Worm (Caenorhabditis elegans): Measurements from ENCODE around the gene T23F6.3.

T23F6.3 gene

ce11 chrIV:12719664-12720063 lies 4.9 kb downstream of the T23F6.3 start, which contains the start of gene idpp-7:
Gene idpp-7 (plus strand): TSS chrIV:12719964.
- TF ChIP-seq hlh-8 (tag; optimal IDR thresholded peaks at IDR 0.05) (no peak), K09A11.1 (tag; optimal IDR thresholded peaks at IDR 0.05; ENCODE audit: insufficient read depth) (no peak), T23F11.4 (GFP tag; optimal IDR thresholded peaks at IDR 0.05) (no peak), ceh-2 (tag; optimal IDR thresholded peaks at IDR 0.05) (no peak)

- no peak for TF ChIP-seq lin-11 (tag; optimal IDR thresholded peaks at IDR 0.05)
- no peak for TF ChIP-seq Y22D7AL.16 (tag; optimal IDR thresholded peaks at IDR 0.05)
- no peak for TF ChIP-seq ceh-18 (tag; optimal IDR thresholded peaks at IDR 0.05)
- no peak for TF ChIP-seq tbx-7 (tag; optimal IDR thresholded peaks at IDR 0.05)
Measured at ce11 chrIV:12717531-12717930, 7.0 kb downstream of the T23F6.3 start, which contains the start of gene C27D8.1. Gene C27D8.1 (plus strand): TSS chrIV:12717831.

ce11 chrIV:12715947-12716382 lies 8.6 kb downstream of the T23F6.3 start:
- peak; percentile 43 for TF ChIP-seq elt-2 (tag; optimal IDR thresholded peaks at IDR 0.05)
- TF ChIP-seq hlh-30 (tag; optimal IDR thresholded peaks at IDR 0.05; ENCODE audit: insufficient read depth), result peak; percentile 51
- TF ChIP-seq sox-4 (tag; optimal IDR thresholded peaks at IDR 0.05), result no peak

- TF ChIP-seq ceh-22 (tag; optimal IDR thresholded peaks at IDR 0.05), result no peak
- no peak for TF ChIP-seq nfya-1 (tag; optimal IDR thresholded peaks at IDR 0.05)
- TF ChIP-seq Y22D7AL.16 (tag; optimal IDR thresholded peaks at IDR 0.05), result no peak
- TF ChIP-seq ref-2 (tag; optimal IDR thresholded peaks at IDR 0.05), result no peak
- TF ChIP-seq tbx-7 (tag; optimal IDR thresholded peaks at IDR 0.05), result no peak
- no peak for TF ChIP-seq syd-9 (tag; optimal IDR thresholded peaks at IDR 0.05)
- no peak for TF ChIP-seq ceh-45 (GFP tag; IDR thresholded peaks at IDR 0.05)
- TF ChIP-seq sdc-2 (tag; optimal IDR thresholded peaks at IDR 0.05), result no peak
Measured at ce11 chrIV:12711644-12712043, 12.9 kb downstream of the T23F6.3 start, which contains the start of gene C27D8.3. Gene C27D8.3 (minus strand): TSS chrIV:12711744.

- TF ChIP-seq ceh-19 (GFP tag; optimal IDR thresholded peaks at IDR 0.05), result no peak
- TF ChIP-seq ahr-1 (tag; optimal IDR thresholded peaks at IDR 0.05), result no peak
- no peak for TF ChIP-seq ceh-2 (tag; optimal IDR thresholded peaks at IDR 0.05)
- TF ChIP-seq unc-42 (tag; optimal IDR thresholded peaks at IDR 0.05), result no peak
- TF ChIP-seq ceh-48 (tag; optimal IDR thresholded peaks at IDR 0.05), result no peak
- TF ChIP-seq lin-11 (tag; optimal IDR thresholded peaks at IDR 0.05), result no peak
- no peak for TF ChIP-seq ceh-18 (tag; optimal IDR thresholded peaks at IDR 0.05)
- no peak for TF ChIP-seq unc-3 (GFP tag; conservative IDR thresholded peaks at IDR 0.05)
- no peak for TF ChIP-seq unc-3 (tag; optimal IDR thresholded peaks at IDR 0.05)
- no peak for TF ChIP-seq K09A11.1 (tag; optimal IDR thresholded peaks at IDR 0.05; ENCODE audit: insufficient read depth)
- TF ChIP-seq nfya-1 (tag; optimal IDR thresholded peaks at IDR 0.05), result no peak
- no peak for TF ChIP-seq rnt-1 (tag; optimal IDR thresholded peaks at IDR 0.05)
- TF ChIP-seq C38D4.7 (GFP tag; optimal IDR thresholded peaks at IDR 0.05), result no peak
Measured at ce11 chrIV:12710996-12711395, 13.6 kb downstream of the T23F6.3 start, which contains the start of gene C27D8.2. Gene C27D8.2 (plus strand): TSS chrIV:12711217.

ce11 chrIV:12703811-12704210 lies 20.7 kb downstream of the T23F6.3 start, which contains the start of gene C27D8.4:
Gene C27D8.4 (plus strand): TSS chrIV:12704111.
- TF ChIP-seq unc-3 (GFP tag; conservative IDR thresholded peaks at IDR 0.05) (no peak), unc-3 (tag; optimal IDR thresholded peaks at IDR 0.05) (no peak), ceh-2 (tag; optimal IDR thresholded peaks at IDR 0.05) (no peak), sdc-2 (tag; optimal IDR thresholded peaks at IDR 0.05) (no peak), madf-2 (tag; optimal IDR thresholded peaks at IDR 0.05) (no peak), odd-2 (tag; optimal IDR thresholded peaks at IDR 0.05) (no peak), che-1 (tag; optimal IDR thresholded peaks at IDR 0.05) (no peak), tbx-2 (tag; optimal IDR thresholded peaks at IDR 0.05) (no peak), eyg-1 (tag; optimal IDR thresholded peaks at IDR 0.05) (no peak)
